Worm (Caenorhabditis elegans): ENCODE measurements around the gene eif-3.F.

ce11 chrII:9282787-9283186 is 48.7 kb upstream of the eif-3.F start:
- peak; percentile 58; the same call in 1 of the 2 replicates for TF ChIP-seq ztf-23 (GFP tag; IDR thresholded peaks at IDR 0.05)
- TF ChIP-seq tab-1 (GFP tag; IDR thresholded peaks at IDR 0.05), result no peak

Measured in whole organism, midembryonic.